Worm (Caenorhabditis elegans): ENCODE data around the gene F55G11.10.
A peak's percentile ranks its signal among the peaks of the same experiment; 100 is the strongest.

Gene F55G11.10

DNA sequence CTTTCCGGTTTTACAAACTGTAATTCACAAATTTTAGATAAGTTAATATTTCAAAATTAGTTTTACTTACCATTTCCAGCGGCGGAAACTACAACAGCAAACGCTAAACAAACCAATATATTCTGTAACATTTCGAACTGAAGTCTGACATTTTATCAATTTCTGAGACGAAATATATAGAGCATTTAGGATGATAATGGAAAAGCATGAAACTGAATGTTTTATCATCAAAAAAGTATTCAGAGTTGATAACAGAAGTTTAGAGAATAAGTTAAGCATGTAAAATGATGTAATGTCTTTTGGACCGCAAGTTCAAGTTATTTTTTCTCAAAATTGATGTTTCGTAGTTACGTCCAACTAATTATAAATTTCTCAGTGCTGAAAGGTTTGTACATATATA lies 20.6 kb downstream of the F55G11.10 start, which contains the start of gene F55G11.2:
Gene F55G11.2, minus strand, starts transcription at position 149 of the 400 bp plus-strand sequence.
- TF ChIP-seq dmd-4 (tag; optimal IDR thresholded peaks at IDR 0.05; ENCODE audit: borderline replicate concordance) (no peak), pag-3 (tag; optimal IDR thresholded peaks at IDR 0.05; ENCODE audit: borderline replicate concordance) (no peak), che-1 (tag; optimal IDR thresholded peaks at IDR 0.05) (no peak), lim-6 (tag; optimal IDR thresholded peaks at IDR 0.05) (no peak), nhr-232 (tag; optimal IDR thresholded peaks at IDR 0.05) (no peak), mec-3 (tag; optimal IDR thresholded peaks at IDR 0.05; ENCODE audit: borderline replicate concordance) (no peak), ceh-34 (tag; optimal IDR thresholded peaks at IDR 0.05) (no peak), gmeb-2 (tag; optimal IDR thresholded peaks at IDR 0.05) (no peak), madf-2 (tag; optimal IDR thresholded peaks at IDR 0.05) (no peak), pha-4 (tag; optimal IDR thresholded peaks at IDR 0.05) (no peak), unc-3 (GFP tag; conservative IDR thresholded peaks at IDR 0.05) (no peak), unc-3 (tag; optimal IDR thresholded peaks at IDR 0.05) (no peak), ama-1 (optimal IDR thresholded peaks at IDR 0.05) (no peak), ztf-16 (tag; optimal IDR thresholded peaks at IDR 0.05) (no peak), hlh-30 (tag; optimal IDR thresholded peaks at IDR 0.05; ENCODE audit: insufficient read depth) (no peak)

ce11 chrIV:12971994-12972520 lies 23.5 kb downstream of the F55G11.10 start:
- no peak for TF ChIP-seq mec-3 (tag; optimal IDR thresholded peaks at IDR 0.05; ENCODE audit: borderline replicate concordance)
- TF ChIP-seq Y22D7AL.16 (tag; optimal IDR thresholded peaks at IDR 0.05): no peak
- TF ChIP-seq elt-2 (tag; optimal IDR thresholded peaks at IDR 0.05): peak; percentile 77
- no peak for TF ChIP-seq zip-5 (tag; optimal IDR thresholded peaks at IDR 0.05)
- TF ChIP-seq K02D7.2 (tag; optimal IDR thresholded peaks at IDR 0.05): no peak
- no peak for TF ChIP-seq hlh-15 (tag; optimal IDR thresholded peaks at IDR 0.05)
- no peak for TF ChIP-seq ceh-30 (tag; optimal IDR thresholded peaks at IDR 0.05)

DNA sequence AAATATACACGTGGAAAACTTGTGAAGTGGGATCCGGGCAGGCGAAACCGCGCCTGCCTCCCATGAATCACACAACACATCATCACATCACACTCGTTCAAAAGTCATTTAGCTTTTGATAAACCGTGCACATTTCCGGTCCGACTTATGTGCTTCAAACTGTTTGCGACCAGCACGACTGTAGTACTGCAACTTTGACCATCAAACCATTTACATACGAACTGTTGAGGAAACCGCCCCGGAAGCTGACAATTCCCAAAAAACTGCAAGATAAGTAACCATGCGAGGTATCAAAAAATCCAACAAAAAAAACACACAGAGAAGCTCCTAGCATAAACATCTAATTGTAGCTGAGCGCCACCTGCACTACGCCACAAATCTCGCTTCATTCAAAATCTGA lies 24.2 kb downstream of the F55G11.10 start:
- TF ChIP-seq npax-4 (tag; optimal IDR thresholded peaks at IDR 0.05): no peak
- no peak for TF ChIP-seq hlh-13 (GFP tag; optimal IDR thresholded peaks at IDR 0.05)
- no peak for TF ChIP-seq mec-3 (tag; optimal IDR thresholded peaks at IDR 0.05; ENCODE audit: borderline replicate concordance)
- TF ChIP-seq pag-3 (tag; optimal IDR thresholded peaks at IDR 0.05; ENCODE audit: borderline replicate concordance): no peak
- no peak for TF ChIP-seq ahr-1 (tag; optimal IDR thresholded peaks at IDR 0.05)
- TF ChIP-seq pha-4 (tag; optimal IDR thresholded peaks at IDR 0.05): no peak
- TF ChIP-seq elt-4 (tag; optimal IDR thresholded peaks at IDR 0.05): no peak
- TF ChIP-seq ceh-34 (tag; optimal IDR thresholded peaks at IDR 0.05): no peak
- TF ChIP-seq ceh-45 (GFP tag; IDR thresholded peaks at IDR 0.05): no peak
- TF ChIP-seq tbx-2 (tag; optimal IDR thresholded peaks at IDR 0.05): no peak
- no peak for TF ChIP-seq fkh-6 (tag; optimal IDR thresholded peaks at IDR 0.05)
- no peak for TF ChIP-seq pat-9 (tag; optimal IDR thresholded peaks at IDR 0.05)
- no peak for TF ChIP-seq pax-1 (tag; optimal IDR thresholded peaks at IDR 0.05)
- TF ChIP-seq zip-5 (tag; optimal IDR thresholded peaks at IDR 0.05): no peak
- TF ChIP-seq che-1 (tag; optimal IDR thresholded peaks at IDR 0.05): no peak
- no peak for TF ChIP-seq hlh-15 (tag; optimal IDR thresholded peaks at IDR 0.05)
- no peak for TF ChIP-seq ref-2 (tag; optimal IDR thresholded peaks at IDR 0.05)
- TF ChIP-seq ceh-48 (tag; optimal IDR thresholded peaks at IDR 0.05): no peak

DNA sequence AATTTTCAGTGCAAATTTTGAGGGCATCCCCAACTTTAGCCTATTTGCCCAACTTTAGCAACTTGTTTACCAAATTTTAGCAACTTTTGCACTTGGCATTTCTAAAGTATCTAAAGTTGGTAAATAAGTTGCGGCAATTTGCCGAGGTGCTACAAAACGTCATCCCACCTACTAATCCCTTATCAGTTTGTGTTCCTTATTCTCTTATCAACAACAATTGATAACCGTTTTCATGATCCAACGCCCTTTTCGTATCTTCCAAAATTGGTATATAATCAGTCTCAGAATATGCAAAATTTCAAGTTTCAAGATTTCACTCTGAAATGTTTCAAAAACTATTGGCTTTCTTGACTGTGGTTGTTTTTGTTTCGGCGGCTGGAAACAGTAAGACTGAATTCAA lies 24.8 kb downstream of the F55G11.10 start, which contains the start of gene F55G11.4:
Gene F55G11.4, plus strand, starts transcription at position 289 of the 400 bp plus-strand sequence.
- TF ChIP-seq pha-2 (tag; optimal IDR thresholded peaks at IDR 0.05): no peak
- TF ChIP-seq unc-42 (tag; optimal IDR thresholded peaks at IDR 0.05): no peak
- TF ChIP-seq elt-2 (tag; optimal IDR thresholded peaks at IDR 0.05): peak; percentile 64

DNA sequence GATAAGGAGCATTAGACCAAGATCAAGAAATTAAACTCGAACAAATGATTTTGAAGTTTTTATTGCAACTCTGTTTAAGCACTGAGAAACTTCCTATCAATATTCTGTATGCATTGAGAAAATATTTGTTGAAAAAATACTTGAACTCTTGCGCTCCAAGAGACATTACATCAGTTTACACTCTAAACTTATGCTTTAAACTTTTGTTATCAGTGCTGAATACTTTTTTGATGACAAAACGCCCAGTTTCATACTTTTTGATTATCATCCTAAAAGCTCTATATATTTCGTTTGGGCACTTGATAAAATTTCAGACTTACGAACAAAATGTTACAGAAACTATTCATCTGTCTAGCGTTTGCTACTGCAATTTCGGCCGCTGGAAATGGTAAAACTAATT lies 27.4 kb downstream of the F55G11.10 start, which contains the start of gene dod-17:
Gene dod-17, plus strand, starts transcription at position 323 of the 400 bp plus-strand sequence.
- TF ChIP-seq nfya-1 (tag; optimal IDR thresholded peaks at IDR 0.05) (no peak), dve-1 (tag; optimal IDR thresholded peaks at IDR 0.05) (no peak), sdc-2 (tag; optimal IDR thresholded peaks at IDR 0.05) (no peak), pax-1 (tag; optimal IDR thresholded peaks at IDR 0.05) (no peak), sox-4 (tag; optimal IDR thresholded peaks at IDR 0.05) (no peak), elt-4 (tag; optimal IDR thresholded peaks at IDR 0.05) (no peak), ets-4 (tag; optimal IDR thresholded peaks at IDR 0.05) (no peak), mec-3 (tag; optimal IDR thresholded peaks at IDR 0.05; ENCODE audit: borderline replicate concordance) (no peak), tbx-7 (tag; optimal IDR thresholded peaks at IDR 0.05) (no peak), unc-86 (tag; optimal IDR thresholded peaks at IDR 0.05) (no peak), npax-4 (tag; optimal IDR thresholded peaks at IDR 0.05) (no peak), syd-9 (tag; optimal IDR thresholded peaks at IDR 0.05) (no peak), ama-1 (optimal IDR thresholded peaks at IDR 0.05) (no peak), pha-4 (tag; optimal IDR thresholded peaks at IDR 0.05) (no peak), Y22D7AL.16 (tag; optimal IDR thresholded peaks at IDR 0.05) (no peak), pros-1 (tag; optimal IDR thresholded peaks at IDR 0.05) (no peak)
